Worm (Caenorhabditis elegans) whole organism, L4 larva: ENCODE data around the gene fbxa-220.

Source experiments
- T20F7.1 ChIP-seq: fragments of 200-800 bp; sonication (Bioruptor generic); optimal IDR thresholded peaks from 2 replicates; lab custom pipeline; 2018; ENCODE audit warnings: mild to moderate bottlenecking, missing genetic modification characterization, missing compliant biosample characterization
- Y5F2A.4 ChIP-seq: fragments of 200-800 bp; sonication (Bioruptor generic); optimal IDR thresholded peaks from 2 replicates; lab custom pipeline; 2018; ENCODE audit warnings: mild to moderate bottlenecking, missing genetic modification characterization, missing compliant biosample characterization
- Y75B8A.6 ChIP-seq: fragments of 200-800 bp; sonication (Bioruptor generic); IDR thresholded peaks from 2 replicates; pipeline ENCODE4 v1.3.6; 2022; ENCODE audit warnings: missing genetic modification reagents, missing genetic modification characterization, missing compliant biosample characterization
- aha-1 ChIP-seq: fragments of 150-350 bp; peaks from one replicate; lab custom pipeline; 2014; ENCODE audit warnings: missing biosample characterization, missing genetic modification characterization
- ama-1 ChIP-seq: fragments of 150-350 bp; optimal IDR thresholded peaks from 2 replicates; lab custom pipeline; 2014; ENCODE audit warnings: inconsistent platforms, mixed read lengths
- ceh-28 ChIP-seq: fragments of 150-350 bp; optimal IDR thresholded peaks from 2 replicates; lab custom pipeline; 2014; ENCODE audit warnings: missing biosample characterization, missing genetic modification reagents, missing genetic modification characterization
- ceh-32 ChIP-seq: sonication (generic microtip); optimal IDR thresholded peaks from 2 replicates; lab custom pipeline; 2016; ENCODE audit warnings: mild to moderate bottlenecking, missing genetic modification characterization, missing compliant biosample characterization; ENCODE audit not compliant: poor library complexity
- ceh-44 ChIP-seq: fragments of 200-800 bp; sonication (Bioruptor generic); IDR thresholded peaks from 2 replicates; pipeline ENCODE4 v1.3.6; 2022; ENCODE audit warnings: missing genetic modification reagents, missing genetic modification characterization, missing compliant biosample characterization
- ceh-62 ChIP-seq: sonication (generic microtip); optimal IDR thresholded peaks from 2 replicates; lab custom pipeline; 2017; ENCODE audit warnings: missing biosample characterization, missing genetic modification characterization
- ces-1 ChIP-seq: fragments of 150-350 bp; sonication (generic microtip); optimal IDR thresholded peaks from 4 replicates; lab custom pipeline; 2014; ENCODE audit warnings: missing biosample characterization, missing genetic modification reagents, missing genetic modification characterization
- ctbp-1 ChIP-seq: fragments of 200-800 bp; sonication (Bioruptor generic); IDR thresholded peaks from 2 replicates; pipeline ENCODE4 v1.3.6; 2022; ENCODE audit warnings: missing genetic modification reagents, missing genetic modification characterization, missing compliant biosample characterization
- dmd-8 ChIP-seq: fragments of 200-800 bp; sonication (Bioruptor generic); IDR thresholded peaks from 2 replicates; pipeline ENCODE4 v1.3.6; 2022; ENCODE audit warnings: missing genetic modification characterization, missing compliant biosample characterization
- fkh-10 ChIP-seq: fragments of 150-350 bp; optimal IDR thresholded peaks from 2 replicates; lab custom pipeline; 2014; ENCODE audit warnings: missing biosample characterization, missing genetic modification reagents, missing genetic modification characterization
- hlh-11 ChIP-seq: fragments of 200-800 bp; sonication (Bioruptor generic); optimal IDR thresholded peaks from 2 replicates; lab custom pipeline; 2018; ENCODE audit warnings: mild to moderate bottlenecking, missing genetic modification characterization, missing compliant biosample characterization
- hlh-30 ChIP-seq: sonication (generic microtip); optimal IDR thresholded peaks from 2 replicates; lab custom pipeline; 2017; ENCODE audit warnings: antibody characterized with exemption, mild to moderate bottlenecking, missing genetic modification characterization, missing compliant biosample characterization; ENCODE audit not compliant: insufficient read depth
- hmg-1.1 ChIP-seq: fragments of 200-800 bp; sonication (Bioruptor generic); IDR thresholded peaks from 2 replicates; pipeline ENCODE4 v1.3.6; 2022; ENCODE audit warnings: missing genetic modification reagents, missing genetic modification characterization, missing compliant biosample characterization
- lim-7 ChIP-seq: fragments of 200-800 bp; sonication (Bioruptor generic); IDR thresholded peaks from 2 replicates; pipeline ENCODE4 v1.3.6; 2022; ENCODE audit warnings: missing genetic modification characterization, missing compliant biosample characterization
- lin-1 ChIP-seq: fragments of 200-800 bp; sonication (Bioruptor generic); IDR thresholded peaks from 2 replicates; pipeline ENCODE4 v1.3.6; 2022; ENCODE audit warnings: missing genetic modification reagents, missing genetic modification characterization, missing compliant biosample characterization
- lin-38 ChIP-seq: fragments of 200-800 bp; sonication (Bioruptor generic); IDR thresholded peaks from 2 replicates; pipeline ENCODE4 v1.3.6; 2022; ENCODE audit warnings: missing genetic modification reagents, missing genetic modification characterization, missing compliant biosample characterization
- lin-39 ChIP-seq: fragments of 150-350 bp; optimal IDR thresholded peaks from 2 replicates; lab custom pipeline; 2014; ENCODE audit warnings: missing biosample characterization, missing genetic modification reagents, missing genetic modification characterization
- lir-3 ChIP-seq: sonication (generic microtip); optimal IDR thresholded peaks from 2 replicates; lab custom pipeline; 2016; ENCODE audit warnings: mild to moderate bottlenecking, missing genetic modification characterization, missing compliant biosample characterization
- lsy-2 ChIP-seq, 2 experiments: fragments of 150-350 bp in 1 of 2; sonication (generic microtip) in 1 of 2; optimal IDR thresholded peaks; 2 replicates each; lab custom pipeline; 2014 to 2017; ENCODE audit warnings: missing biosample characterization in 2 of 2, missing genetic modification characterization in 2 of 2
- madf-9 ChIP-seq: fragments of 200-800 bp; sonication (Bioruptor generic); conservative IDR thresholded peaks from 2 replicates; pipeline ENCODE4 v1.3.6; 2022; ENCODE audit warnings: missing genetic modification reagents, missing genetic modification characterization, missing compliant biosample characterization
- mdt-29 ChIP-seq: fragments of 200-800 bp; sonication (Bioruptor generic); IDR thresholded peaks from 2 replicates; pipeline ENCODE4 v1.3.6; 2022; ENCODE audit warnings: missing genetic modification reagents, missing genetic modification characterization, missing compliant biosample characterization
- mes-2 ChIP-seq: sonication (generic microtip); optimal IDR thresholded peaks from 2 replicates; lab custom pipeline; 2016; ENCODE audit warnings: missing genotype, mild to moderate bottlenecking, missing genetic modification characterization, missing compliant biosample characterization; ENCODE audit not compliant: poor library complexity, severe bottlenecking
- nhr-10 ChIP-seq: fragments of 150-350 bp; optimal IDR thresholded peaks from 2 replicates; lab custom pipeline; 2014; ENCODE audit warnings: missing biosample characterization, missing genetic modification characterization
- nhr-25 ChIP-seq: sonication (generic microtip); optimal IDR thresholded peaks from 2 replicates; lab custom pipeline; 2017; ENCODE audit warnings: missing genetic modification characterization, mild to moderate bottlenecking, missing compliant biosample characterization, antibody characterized with exemption, moderate library complexity, borderline replicate concordance; ENCODE audit not compliant: insufficient read depth
- nhr-28 ChIP-seq: fragments of 150-350 bp; optimal IDR thresholded peaks from 2 replicates; lab custom pipeline; 2014; ENCODE audit warnings: missing biosample characterization, missing genetic modification characterization
- nhr-76 ChIP-seq: fragments of 150-350 bp; optimal IDR thresholded peaks from 2 replicates; lab custom pipeline; 2014; ENCODE audit warnings: missing biosample characterization, missing genetic modification characterization
- pha-4 ChIP-seq, 2 experiments: fragments of 150-350 bp in 1 of 2; fragments of 200-800 bp in 1 of 2; sonication (Bioruptor generic) in 1 of 2; IDR thresholded peaks in 1 of 2; optimal IDR thresholded peaks in 1 of 2; 2 replicates each; pipeline versions ENCODE4 v1.3.6 to Lab custom; 2014 to 2022; ENCODE audit warnings: missing genetic modification characterization in 2 of 2, missing genetic modification reagents in 2 of 2, missing biosample characterization in 1 of 2, missing compliant biosample characterization in 1 of 2
- saeg-2 ChIP-seq: fragments of 200-800 bp; sonication (Bioruptor generic); IDR thresholded peaks from 2 replicates; pipeline ENCODE4 v1.3.6; 2022; ENCODE audit warnings: missing genetic modification reagents, missing genetic modification characterization, missing compliant biosample characterization
- sdz-12 ChIP-seq: fragments of 200-800 bp; sonication (Bioruptor generic); optimal IDR thresholded peaks from 2 replicates; lab custom pipeline; 2018; ENCODE audit warnings: mild to moderate bottlenecking, missing genetic modification characterization, missing compliant biosample characterization
- snpc-1.2 ChIP-seq: fragments of 200-800 bp; sonication (Bioruptor generic); IDR thresholded peaks from 2 replicates; pipeline ENCODE4 v1.3.6; 2022; ENCODE audit warnings: missing genetic modification reagents, missing genetic modification characterization, missing compliant biosample characterization
- spr-1 ChIP-seq: sonication (generic microtip); optimal IDR thresholded peaks from 2 replicates; lab custom pipeline; 2016; ENCODE audit warnings: mild to moderate bottlenecking, missing genetic modification characterization, missing compliant biosample characterization
- tra-1 ChIP-seq: fragments of 200-800 bp; sonication (Bioruptor generic); IDR thresholded peaks from 2 replicates; pipeline ENCODE4 v1.3.6; 2022; ENCODE audit warnings: missing genetic modification reagents, missing genetic modification characterization, missing compliant biosample characterization
- unc-130 ChIP-seq: sonication (generic microtip); optimal IDR thresholded peaks from 2 replicates; lab custom pipeline; 2016; ENCODE audit warnings: missing genetic modification reagents, missing genetic modification characterization, missing compliant biosample characterization
- unc-39 ChIP-seq: sonication (generic microtip); optimal IDR thresholded peaks from 2 replicates; lab custom pipeline; 2017; ENCODE audit warnings: missing biosample characterization, missing genetic modification characterization
- zag-1 ChIP-seq: fragments of 150-350 bp; optimal IDR thresholded peaks from 2 replicates; lab custom pipeline; 2014; ENCODE audit warnings: missing biosample characterization, missing genetic modification characterization
- zfp-3 ChIP-seq: fragments of 200-800 bp; sonication (Bioruptor generic); conservative IDR thresholded peaks from 2 replicates; pipeline ENCODE4 v1.3.6; 2022; ENCODE audit warnings: missing genetic modification reagents, missing genetic modification characterization, missing compliant biosample characterization
- ztf-11 ChIP-seq: fragments of 150-350 bp; optimal IDR thresholded peaks from 2 replicates; lab custom pipeline; 2014; ENCODE audit warnings: missing biosample characterization, missing genetic modification characterization

Gene fbxa-220

ce11 chrIII:11472861-11473260 is 11.1 kb downstream of the fbxa-220 start:
- TF ChIP-seq zfp-3 (GFP tag; lab: Robert Waterston, UW) = no peak
- no peak for TF ChIP-seq fkh-10 (GFP tag; lab: Kevin White, UChicago)
- TF ChIP-seq lim-7 (GFP tag; lab: Robert Waterston, UW) = no peak
- no peak for TF ChIP-seq nhr-25 (tag; lab: Kevin White, UChicago)
- no peak for TF ChIP-seq snpc-1.2 (GFP tag; lab: Robert Waterston, UW)
- TF ChIP-seq spr-1 (tag; lab: Kevin White, UChicago) = no peak
- TF ChIP-seq lir-3 (tag; lab: Kevin White, UChicago) = no peak
- TF ChIP-seq sdz-12 = no peak
- no peak for TF ChIP-seq ces-1 (GFP tag; lab: Kevin White, UChicago)
- TF ChIP-seq nhr-28 (tag; lab: Kevin White, UChicago) = no peak

DNA sequence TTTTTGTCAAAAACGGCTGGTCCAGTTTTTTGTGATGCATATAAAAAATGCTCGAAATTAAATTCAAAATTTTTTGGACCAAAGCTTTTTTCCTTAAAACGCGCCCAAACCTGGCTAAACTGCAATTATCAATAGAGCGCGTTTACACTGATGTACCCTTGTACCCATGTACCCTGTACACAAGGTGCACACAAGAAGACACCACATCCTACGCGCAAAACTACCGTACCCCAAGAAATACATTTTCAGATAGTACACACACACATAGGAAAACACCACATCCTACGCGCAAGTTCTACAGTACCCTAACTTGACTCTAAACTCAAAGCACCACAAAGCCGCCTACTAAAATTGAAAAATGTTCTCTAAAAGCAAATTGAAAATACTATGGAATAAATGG is 12.7 kb downstream of the fbxa-220 start:
- peak; percentile 61 for TF ChIP-seq lin-38 (GFP tag; lab: Robert Waterston, UW)
- TF ChIP-seq lin-1 (GFP tag; lab: Robert Waterston, UW) = no peak
- TF ChIP-seq lsy-2 (tag; optimal IDR thresholded peaks at IDR 0.05; lab: Kevin White, UChicago) = peak in 1 of 2 experiments; percentile 5
- no peak for TF ChIP-seq nhr-10 (tag; lab: Kevin White, UChicago)
- TF ChIP-seq hmg-1.1 = no peak

ce11 chrIII:11470311-11470858 is 13.6 kb downstream of the fbxa-220 start, which contains the start of gene bed-2:
Gene bed-2 (minus strand): TSS chrIII:11470808.
- TF ChIP-seq T20F7.1 (GFP tag; lab: Kevin White, UChicago) (no peak), aha-1 (peak; percentile 61)

DNA sequence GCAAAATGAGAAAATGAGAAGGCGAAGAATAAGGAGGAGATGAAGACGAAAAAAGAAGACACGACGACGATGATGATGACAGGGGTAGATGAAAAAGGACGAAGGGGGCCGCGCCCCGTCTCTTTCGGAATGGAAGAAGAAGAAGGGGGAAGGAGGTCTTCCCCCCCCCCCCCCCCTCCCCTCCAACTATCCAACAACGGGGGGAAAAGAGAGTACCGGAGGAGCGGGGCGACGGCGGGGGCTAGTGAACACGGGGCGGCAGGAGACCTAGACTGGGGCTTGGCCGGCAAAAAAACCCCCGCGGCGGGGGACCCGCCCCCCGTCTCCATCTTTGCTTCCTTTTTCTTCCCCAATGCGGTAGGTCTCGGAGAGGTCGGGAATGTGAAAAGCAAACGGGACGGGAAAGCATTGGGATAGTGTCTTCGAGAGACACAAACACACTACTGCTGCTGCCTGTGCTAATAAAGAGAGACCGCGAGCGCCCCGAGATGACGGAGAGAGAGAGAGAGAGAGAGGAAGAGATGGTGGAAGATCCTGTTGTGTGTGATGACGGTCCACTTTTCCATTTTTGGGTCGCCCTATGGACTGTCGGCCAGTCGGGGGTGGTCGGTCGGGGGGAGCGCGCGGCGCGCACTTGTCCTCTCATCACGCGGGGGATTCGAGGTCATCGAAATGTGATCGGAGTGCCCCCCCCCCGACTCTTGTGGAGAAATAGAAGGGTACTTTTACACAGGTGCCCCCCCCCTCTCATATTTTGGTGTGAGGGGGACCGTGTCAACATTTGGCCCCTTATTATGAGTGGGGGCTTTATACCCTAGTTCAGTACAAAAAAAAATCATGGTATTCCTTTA is 16.1 kb downstream of the fbxa-220 start:
- no peak for TF ChIP-seq ceh-28
- no peak for TF ChIP-seq dmd-8 (GFP tag; lab: Robert Waterston, UW)
- peak; percentile 26 for TF ChIP-seq lin-38 (GFP tag; lab: Robert Waterston, UW)
- TF ChIP-seq aha-1 = peak; percentile 80
- TF ChIP-seq lin-1 (GFP tag; lab: Robert Waterston, UW) = no peak
- TF ChIP-seq hlh-11 = peak; percentile 9
- no peak for TF ChIP-seq unc-39 (tag; lab: Kevin White, UChicago)
- no peak for TF ChIP-seq saeg-2
- TF ChIP-seq nhr-76 = no peak
- 0 out of 2 replicates have a peak, but pooled peaks have one; percentile 12 for TF ChIP-seq ceh-44 (GFP tag; lab: Robert Waterston, UW)
- no peak for TF ChIP-seq unc-130 (GFP tag; lab: Kevin White, UChicago)
- peak; percentile 61 for TF ChIP-seq nhr-25 (tag; lab: Kevin White, UChicago)
- TF ChIP-seq ceh-32 (tag; lab: Kevin White, UChicago) = no peak
- no peak for TF ChIP-seq zag-1 (tag; lab: Kevin White, UChicago)
- peak in 1 of 2 experiments; percentile 7 for TF ChIP-seq lsy-2 (tag; optimal IDR thresholded peaks at IDR 0.05; lab: Kevin White, UChicago)
- TF ChIP-seq Y5F2A.4 (GFP tag; lab: Kevin White, UChicago) = no peak
- TF ChIP-seq mes-2 (tag; lab: Kevin White, UChicago) = peak; percentile 27
- no peak for TF ChIP-seq ceh-62
- no peak for TF ChIP-seq ama-1 (lab: Kevin White, UChicago)
- no peak for TF ChIP-seq lin-39
- peak; percentile 87; the same call in 1 of the 2 replicates for TF ChIP-seq pha-4 (GFP tag; IDR thresholded peaks at IDR 0.05; lab: Robert Waterston, UW)
- TF ChIP-seq pha-4 (tag; optimal IDR thresholded peaks at IDR 0.05; lab: Kevin White, UChicago) = no peak
- no peak for TF ChIP-seq Y75B8A.6 (GFP tag; lab: Robert Waterston, UW)
- TF ChIP-seq tra-1 (GFP tag; lab: Robert Waterston, UW) = 0 out of 2 replicates have a peak, but pooled peaks have one; percentile 22
- TF ChIP-seq mdt-29 (GFP tag; lab: Robert Waterston, UW) = no peak
- no peak for TF ChIP-seq ztf-11 (tag; lab: Kevin White, UChicago)
- TF ChIP-seq T20F7.1 (GFP tag; lab: Kevin White, UChicago) = no peak
- peak; percentile 51 for TF ChIP-seq hlh-30 (tag; lab: Kevin White, UChicago)
- no peak for TF ChIP-seq zfp-3 (GFP tag; lab: Robert Waterston, UW)
- TF ChIP-seq madf-9 (GFP tag; lab: Robert Waterston, UW) = no peak
- no peak for TF ChIP-seq sdz-12
- 0 out of 2 replicates have a peak, but pooled peaks have one; percentile 26 for TF ChIP-seq ctbp-1
- TF ChIP-seq nhr-28 (tag; lab: Kevin White, UChicago) = peak; percentile 9
